Worm (Caenorhabditis elegans) whole organism, young adult: ENCODE results near the gene ZK632.11.
A peak's percentile ranks its signal among the peaks of the same experiment; 100 is the strongest.

Experiments
- B0336.3 ChIP-seq: fragments of 200-800 bp; sonication (Bioruptor generic); IDR thresholded peaks from 2 replicates; pipeline ENCODE4 v1.3.6; 2022; ENCODE audit warnings: missing genetic modification characterization, missing compliant biosample characterization
- C06A6.2 ChIP-seq: fragments of 200-800 bp; sonication (Bioruptor generic); conservative IDR thresholded peaks from 2 replicates; pipeline ENCODE4 v1.3.6; 2022; ENCODE audit warnings: missing genetic modification characterization, missing compliant biosample characterization
- C17E4.6 ChIP-seq: fragments of 200-800 bp; sonication (Bioruptor generic); IDR thresholded peaks from 2 replicates; pipeline ENCODE4 v1.3.6; 2022; ENCODE audit warnings: missing genetic modification reagents, missing genetic modification characterization, missing compliant biosample characterization
- F23B12.7 ChIP-seq: sonication (generic microtip); optimal IDR thresholded peaks from 2 replicates; lab custom pipeline; 2017; ENCODE audit warnings: missing genetic modification characterization, mild to moderate bottlenecking, missing compliant biosample characterization, antibody characterized with exemption, moderate library complexity; ENCODE audit not compliant: insufficient read depth
- F33H1.4 ChIP-seq: fragments of 200-800 bp; sonication (Bioruptor generic); IDR thresholded peaks from 2 replicates; pipeline ENCODE4 v1.3.6; 2022; ENCODE audit warnings: missing genetic modification reagents, missing genetic modification characterization, missing compliant biosample characterization
- F49E8.2 ChIP-seq: sonication (generic microtip); optimal IDR thresholded peaks from 3 replicates; lab custom pipeline; 2017; ENCODE audit warnings: missing genetic modification characterization, mild to moderate bottlenecking, missing compliant biosample characterization, antibody characterized with exemption, moderate library complexity; ENCODE audit not compliant: insufficient read depth
- F52B5.7 ChIP-seq: sonication (generic microtip); optimal IDR thresholded peaks from 2 replicates; lab custom pipeline; 2016; ENCODE audit warnings: mild to moderate bottlenecking, missing genetic modification characterization, missing compliant biosample characterization
- F55B11.4 ChIP-seq: sonication (generic microtip); optimal IDR thresholded peaks from 2 replicates; lab custom pipeline; 2016; ENCODE audit warnings: missing compliant biosample characterization, missing genetic modification characterization, borderline replicate concordance; ENCODE audit not compliant: insufficient read depth
- K12H6.12 ChIP-seq: fragments of 200-800 bp; sonication (Bioruptor generic); optimal IDR thresholded peaks from 2 replicates; lab custom pipeline; 2018; ENCODE audit warnings: mild to moderate bottlenecking, missing genetic modification characterization, missing compliant biosample characterization
- Y53F4B.3 ChIP-seq: fragments of 200-800 bp; sonication (Bioruptor generic); IDR thresholded peaks from 2 replicates; pipeline ENCODE4 v1.3.6; 2022; ENCODE audit warnings: missing genetic modification reagents, missing genetic modification characterization, missing compliant biosample characterization
- Y53G8AR.9 ChIP-seq: fragments of 200-800 bp; sonication (Bioruptor generic); conservative IDR thresholded peaks from 2 replicates; pipeline ENCODE4 v1.3.6; 2022; ENCODE audit warnings: missing genetic modification reagents, missing genetic modification characterization, missing compliant biosample characterization
- ZK185.1 ChIP-seq: sonication (generic microtip); optimal IDR thresholded peaks from 2 replicates; lab custom pipeline; 2016; ENCODE audit warnings: mild to moderate bottlenecking, missing genetic modification characterization, missing compliant biosample characterization; ENCODE audit not compliant: poor library complexity, severe bottlenecking
- ama-1 ChIP-seq, 3 experiments: fragments of 150-350 bp in 1 of 3; sonication (generic microtip) in 2 of 3; optimal IDR thresholded peaks; 2 replicates each; lab custom pipeline; 2014 to 2018; ENCODE audit warnings: missing biosample characterization in 2 of 3, missing genetic modification characterization in 2 of 3, missing genetic modification reagents in 2 of 3
- aptf-2 ChIP-seq: fragments of 200-800 bp; sonication (Bioruptor generic); conservative IDR thresholded peaks from 2 replicates; pipeline ENCODE4 v1.3.6; 2022; ENCODE audit warnings: missing genetic modification reagents, missing genetic modification characterization, missing compliant biosample characterization
- atf-7 ChIP-seq: sonication (generic microtip); optimal IDR thresholded peaks from 2 replicates; lab custom pipeline; 2017; ENCODE audit warnings: mild to moderate bottlenecking, missing genetic modification characterization, missing compliant biosample characterization
- athp-1 ChIP-seq: sonication (generic microtip); optimal IDR thresholded peaks from 2 replicates; lab custom pipeline; 2017; ENCODE audit warnings: mild to moderate bottlenecking, missing genetic modification characterization, missing compliant biosample characterization
- attf-5 ChIP-seq: fragments of 200-800 bp; sonication (Bioruptor generic); optimal IDR thresholded peaks from 2 replicates; lab custom pipeline; 2018; ENCODE audit warnings: mild to moderate bottlenecking, missing genetic modification characterization, missing compliant biosample characterization
- bed-2 ChIP-seq: fragments of 200-800 bp; sonication (Bioruptor generic); IDR thresholded peaks from 2 replicates; pipeline ENCODE4 v1.3.6; 2022; ENCODE audit warnings: missing genetic modification reagents, missing genetic modification characterization, missing compliant biosample characterization
- ccch-3 ChIP-seq: fragments of 200-800 bp; sonication (Bioruptor generic); optimal IDR thresholded peaks from 2 replicates; lab custom pipeline; 2018; ENCODE audit warnings: mild to moderate bottlenecking, missing genetic modification characterization, missing compliant biosample characterization
- cebp-1 ChIP-seq, 2 experiments: fragments of 200-800 bp in 1 of 2; sonication (Bioruptor generic) in 1 of 2; sonication (generic microtip) in 1 of 2; IDR thresholded peaks in 1 of 2; optimal IDR thresholded peaks in 1 of 2; 2 replicates each; pipeline versions ENCODE4 v1.3.6 to Lab custom; 2017 to 2022; ENCODE audit warnings: missing compliant biosample characterization in 2 of 2, missing genetic modification characterization in 2 of 2, mild to moderate bottlenecking in 1 of 2, missing genetic modification reagents in 1 of 2, moderate library complexity in 1 of 2
- ceh-91 ChIP-seq: fragments of 200-800 bp; sonication (Bioruptor generic); IDR thresholded peaks from 2 replicates; pipeline ENCODE4 v1.3.6; 2022; ENCODE audit warnings: missing genetic modification reagents, missing genetic modification characterization, missing compliant biosample characterization
- chd-7 ChIP-seq: sonication (generic microtip); optimal IDR thresholded peaks from 2 replicates; lab custom pipeline; 2016; ENCODE audit warnings: mild to moderate bottlenecking, missing genetic modification characterization, moderate library complexity, missing compliant biosample characterization
- die-1 ChIP-seq: sonication (generic microtip); optimal IDR thresholded peaks from 2 replicates; lab custom pipeline; 2016; ENCODE audit warnings: missing genotype, mild to moderate bottlenecking, missing genetic modification characterization, missing compliant biosample characterization
- dpff-1 ChIP-seq: sonication (generic microtip); optimal IDR thresholded peaks from 2 replicates; lab custom pipeline; 2017; ENCODE audit warnings: mild to moderate bottlenecking, missing genetic modification characterization, missing compliant biosample characterization
- fkh-3 ChIP-seq: sonication (generic microtip); optimal IDR thresholded peaks from 2 replicates; lab custom pipeline; 2016; ENCODE audit warnings: mild to moderate bottlenecking, missing genetic modification characterization, missing compliant biosample characterization
- gei-17 ChIP-seq: fragments of 200-800 bp; sonication (Bioruptor generic); optimal IDR thresholded peaks from 2 replicates; lab custom pipeline; 2018; ENCODE audit warnings: mild to moderate bottlenecking, missing genetic modification characterization, missing compliant biosample characterization
- him-1 ChIP-seq: sonication (generic microtip); optimal IDR thresholded peaks from 2 replicates; lab custom pipeline; 2016; ENCODE audit warnings: missing genotype, missing genetic modification reagents, missing genetic modification characterization, missing compliant biosample characterization
- hlh-12 ChIP-seq: sonication (generic microtip); optimal IDR thresholded peaks from 2 replicates; lab custom pipeline; 2016; ENCODE audit warnings: missing genetic modification characterization, missing compliant biosample characterization
- hmg-1.2 ChIP-seq: fragments of 200-800 bp; sonication (Bioruptor generic); IDR thresholded peaks from 2 replicates; pipeline ENCODE4 v1.3.6; 2022; ENCODE audit warnings: missing genetic modification reagents, missing genetic modification characterization, missing compliant biosample characterization
- let-526 ChIP-seq: fragments of 200-800 bp; sonication (Bioruptor generic); IDR thresholded peaks from 2 replicates; pipeline ENCODE4 v1.3.6; 2022; ENCODE audit warnings: missing genetic modification reagents, missing genetic modification characterization, missing compliant biosample characterization
- lin-35 ChIP-seq, 3 experiments: fragments of 150-350 bp in 2 of 3; sonication (generic microtip) in 1 of 3; optimal IDR thresholded peaks; 2 replicates each; lab custom pipeline; 2014 to 2018; ENCODE audit warnings: missing biosample characterization in 3 of 3, missing genetic modification characterization in 3 of 3, missing genetic modification reagents in 3 of 3
- madf-10 ChIP-seq: sonication (generic microtip); optimal IDR thresholded peaks from 2 replicates; lab custom pipeline; 2016; ENCODE audit warnings: mild to moderate bottlenecking, missing genetic modification characterization, missing compliant biosample characterization
- mes-4 ChIP-seq: sonication (generic microtip); optimal IDR thresholded peaks from 2 replicates; lab custom pipeline; 2016; ENCODE audit warnings: missing genotype, missing genetic modification characterization, missing compliant biosample characterization
- nfyb-1 ChIP-seq: fragments of 200-800 bp; sonication (Bioruptor generic); IDR thresholded peaks from 2 replicates; pipeline ENCODE4 v1.3.6; 2022; ENCODE audit warnings: missing genetic modification reagents, missing genetic modification characterization, missing compliant biosample characterization
- nhr-120 ChIP-seq: fragments of 200-800 bp; sonication (Bioruptor generic); IDR thresholded peaks from 2 replicates; pipeline ENCODE4 v1.3.6; 2022; ENCODE audit warnings: missing genetic modification characterization, missing compliant biosample characterization
- rec-8 ChIP-seq, 2 experiments: sonication (generic microtip); optimal IDR thresholded peaks; 2 replicates each; lab custom pipeline; 2016; ENCODE audit warnings: mild to moderate bottlenecking in 2 of 2, missing genetic modification characterization in 2 of 2, missing genetic modification reagents in 2 of 2, missing genotype in 2 of 2, missing biosample characterization in 1 of 2, missing compliant biosample characterization in 1 of 2, moderate library complexity in 1 of 2
- rpc-1 ChIP-seq, 2 experiments: fragments of 150-350 bp in 1 of 2; sonication (generic microtip) in 1 of 2; optimal IDR thresholded peaks; 2 replicates each; lab custom pipeline; 2014 to 2018; ENCODE audit warnings: missing biosample characterization in 1 of 2, missing genetic modification characterization in 1 of 2, missing genetic modification reagents in 1 of 2, missing genotype in 1 of 2
- sea-2 ChIP-seq: fragments of 200-800 bp; sonication (Bioruptor generic); IDR thresholded peaks from 2 replicates; pipeline ENCODE4 v1.3.6; 2022; ENCODE audit warnings: missing genetic modification characterization, missing compliant biosample characterization
- snpc-1.3 ChIP-seq: sonication (generic microtip); optimal IDR thresholded peaks from 2 replicates; lab custom pipeline; 2017; ENCODE audit warnings: missing genetic modification characterization, mild to moderate bottlenecking, missing compliant biosample characterization, antibody characterized with exemption, moderate library complexity, missing genotype, missing genetic modification reagents; ENCODE audit not compliant: insufficient read depth
- snpc-3.4 ChIP-seq: sonication (generic microtip); optimal IDR thresholded peaks from 2 replicates; lab custom pipeline; 2017; ENCODE audit warnings: missing genetic modification characterization, mild to moderate bottlenecking, missing compliant biosample characterization, antibody characterized with exemption, moderate library complexity, missing genotype, missing genetic modification reagents
- tlf-1 ChIP-seq: fragments of 200-800 bp; sonication (Bioruptor generic); optimal IDR thresholded peaks from 2 replicates; lab custom pipeline; 2018; ENCODE audit warnings: mild to moderate bottlenecking, missing genetic modification characterization, missing compliant biosample characterization
- unc-130 ChIP-seq: sonication (generic microtip); optimal IDR thresholded peaks from 2 replicates; lab custom pipeline; 2016; ENCODE audit warnings: missing genetic modification reagents, missing genetic modification characterization, missing compliant biosample characterization
- unc-62 ChIP-seq: fragments of 150-350 bp; optimal IDR thresholded peaks from 2 replicates; lab custom pipeline; 2014; ENCODE audit warnings: missing biosample characterization, missing genetic modification reagents, missing genetic modification characterization
- xnd-1 ChIP-seq: sonication (generic microtip); optimal IDR thresholded peaks from 2 replicates; lab custom pipeline; 2016; ENCODE audit warnings: missing genotype, missing genetic modification reagents, missing genetic modification characterization, missing compliant biosample characterization
- ztf-18 ChIP-seq: sonication (generic microtip); optimal IDR thresholded peaks from 2 replicates; lab custom pipeline; 2016; ENCODE audit warnings: missing genotype, mild to moderate bottlenecking, missing genetic modification characterization, missing compliant biosample characterization
- ztf-28 ChIP-seq: fragments of 200-800 bp; sonication (Bioruptor generic); IDR thresholded peaks from 2 replicates; pipeline ENCODE4 v1.3.6; 2022; ENCODE audit warnings: missing genetic modification reagents, missing genetic modification characterization, missing compliant biosample characterization
- ztf-3 ChIP-seq: fragments of 200-800 bp; sonication (Bioruptor generic); optimal IDR thresholded peaks from 2 replicates; lab custom pipeline; 2018; ENCODE audit warnings: mild to moderate bottlenecking, missing genetic modification characterization, missing compliant biosample characterization

The ZK632.11 gene

ce11 chrIII:9826005-9826404, 1.7 kb upstream of the ZK632.11 start (continued):
- TF ChIP-seq F55B11.4 (no peak), sea-2 (GFP tag; lab: Robert Waterston, UW) (no peak), mes-4 (tag; lab: Kevin White, UChicago) (no peak), die-1 (tag; lab: Kevin White, UChicago) (no peak), ztf-3 (GFP tag; lab: Kevin White, UChicago) (no peak), let-526 (peak; percentile 57; the same call in 1 of the 2 replicates), F33H1.4 (GFP tag; lab: Robert Waterston, UW) (no peak), ceh-91 (no peak), fkh-3 (tag; lab: Kevin White, UChicago) (no peak), ztf-28 (GFP tag; lab: Robert Waterston, UW) (no peak), snpc-3.4 (tag; lab: Kevin White, UChicago) (no peak), ama-1 (optimal IDR thresholded peaks at IDR 0.05; lab: Kevin White, UChicago) (peak; percentile 79), ama-1 (GFP tag; optimal IDR thresholded peaks at IDR 0.05; lab: Kevin White, UChicago) (no peak), hmg-1.2 (GFP tag; lab: Robert Waterston, UW) (0 out of 2 replicates have a peak, but pooled peaks have one; percentile 25), lin-35 (GFP tag; optimal IDR thresholded peaks at IDR 0.05; lab: Kevin White, UChicago) (peak in 1 of 3 experiments; percentile 44), tlf-1 (GFP tag; lab: Kevin White, UChicago) (peak; percentile 30), atf-7 (tag; lab: Kevin White, UChicago) (peak; percentile 52), ztf-18 (tag; lab: Kevin White, UChicago) (no peak), F49E8.2 (tag; lab: Kevin White, UChicago) (no peak), athp-1 (no peak), bed-2 (GFP tag; lab: Robert Waterston, UW) (no peak), hlh-12 (tag; lab: Kevin White, UChicago) (no peak), rec-8 (tag; optimal IDR thresholded peaks at IDR 0.05; lab: Kevin White, UChicago) (no peak), Y53F4B.3 (GFP tag; lab: Robert Waterston, UW) (no peak), unc-130 (no peak), attf-5 (GFP tag; lab: Kevin White, UChicago) (peak; percentile 73), xnd-1 (tag; lab: Kevin White, UChicago) (no peak), chd-7 (tag; lab: Kevin White, UChicago) (peak; percentile 18), F23B12.7 (tag; lab: Kevin White, UChicago) (no peak), B0336.3 (no peak), rpc-1 (optimal IDR thresholded peaks at IDR 0.05; lab: Kevin White, UChicago) (no peak), rpc-1 (tag; optimal IDR thresholded peaks at IDR 0.05; lab: Kevin White, UChicago) (no peak), cebp-1 (GFP tag; IDR thresholded peaks at IDR 0.05; lab: Robert Waterston, UW) (peak; percentile 66), cebp-1 (tag; optimal IDR thresholded peaks at IDR 0.05; lab: Kevin White, UChicago) (peak; percentile 61), unc-62 (GFP tag; lab: Kevin White, UChicago) (no peak), madf-10 (tag; lab: Kevin White, UChicago) (no peak), K12H6.12 (tag; lab: Kevin White, UChicago) (peak; percentile 50), dpff-1 (tag; lab: Kevin White, UChicago) (no peak), ccch-3 (GFP tag; lab: Kevin White, UChicago) (no peak), C17E4.6 (GFP tag; lab: Robert Waterston, UW) (no peak), nhr-120 (GFP tag; lab: Robert Waterston, UW) (no peak), Y53G8AR.9 (GFP tag; lab: Robert Waterston, UW) (peak; percentile 66), gei-17 (GFP tag; lab: Kevin White, UChicago) (no peak), F52B5.7 (no peak), aptf-2 (GFP tag; lab: Robert Waterston, UW) (no peak), ZK185.1 (tag; lab: Kevin White, UChicago) (no peak), C06A6.2 (GFP tag; lab: Robert Waterston, UW) (no peak), him-1 (tag; lab: Kevin White, UChicago) (no peak), snpc-1.3 (no peak), nfyb-1 (GFP tag; lab: Robert Waterston, UW) (peak; percentile 55; the same call in 1 of the 2 replicates)
